Fruit fly (Drosophila melanogaster): ENCODE measurements around the gene Syx17.

DNA sequence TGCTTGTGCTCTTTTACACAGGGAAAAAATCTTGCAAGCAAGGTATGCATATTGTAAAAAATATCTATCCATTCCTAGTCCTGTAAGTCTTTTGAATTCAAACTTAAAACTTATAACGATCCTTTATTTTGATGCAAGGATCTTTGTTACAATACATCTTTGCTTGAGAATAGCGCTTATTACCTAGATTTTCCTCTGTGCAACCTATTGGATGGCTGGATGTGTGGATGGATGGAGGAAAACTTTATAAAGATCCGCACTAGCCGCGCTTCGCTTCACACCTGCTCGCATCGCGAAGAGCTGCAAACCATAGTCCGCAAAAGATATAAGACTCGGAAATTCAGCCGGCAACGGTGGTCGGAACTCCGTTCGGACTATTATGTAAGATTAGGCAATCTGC is 18.1 kb downstream of the Syx17 start, which contains the start of gene CG15020:
- TF ChIP-seq sens (GFP tag) (no peak), Hr39 (optimal IDR thresholded peaks at IDR 0.05) (no peak), Hmr (GFP tag; optimal IDR thresholded peaks at IDR 0.05) (no peak), sr (GFP tag; IDR thresholded peaks at IDR 0.05) (no peak), CG9609 (GFP tag; optimal IDR thresholded peaks at IDR 0.05) (no peak)
